Fruit fly (Drosophila melanogaster): ENCODE measurements around the gene CG32572.

CG32572 gene

DNA sequence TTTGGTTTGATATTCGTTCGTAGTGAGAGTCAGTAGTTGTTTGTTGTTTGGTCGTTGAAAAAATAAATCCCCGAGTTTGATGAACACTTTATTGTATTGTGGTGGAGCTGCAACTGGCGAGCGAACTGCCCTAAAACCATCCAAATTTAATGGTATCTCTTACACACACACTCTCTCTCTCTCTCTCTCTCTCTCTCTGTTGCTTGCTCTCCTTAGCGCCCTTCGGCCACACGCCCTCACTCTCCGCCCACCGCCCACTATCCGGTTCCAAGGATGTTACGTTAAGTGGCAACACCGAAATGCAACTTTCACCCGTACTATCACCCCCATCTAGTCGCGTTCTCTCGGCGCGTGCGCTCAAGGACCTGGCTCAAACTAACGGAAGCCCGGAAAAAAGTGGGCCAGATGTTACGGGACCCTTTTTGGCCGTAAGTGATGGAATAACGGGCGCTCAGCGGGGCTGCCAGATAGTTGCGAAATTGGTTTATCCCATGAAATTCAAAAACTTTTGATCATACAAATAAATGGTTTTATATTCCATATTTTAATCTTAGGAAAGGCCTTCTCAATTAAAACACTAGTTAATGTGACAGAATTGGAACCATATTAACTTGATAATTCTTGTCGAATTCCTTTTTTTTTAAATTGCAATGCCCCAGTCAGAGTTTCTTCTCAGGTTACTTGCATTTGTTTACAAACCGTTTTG, 33.4 kb upstream of the CG32572 start (continued):
- TF ChIP-seq BEAF-32 (GFP tag; optimal IDR thresholded peaks at IDR 0.05) (no peak), Med (GFP tag) (peak; percentile 36), CG9437 (GFP tag; optimal IDR thresholded peaks at IDR 0.05) (peak; percentile 15), Opbp (GFP tag; IDR thresholded peaks at IDR 0.05; ENCODE audit: partially characterized antibody) (no peak), esg (GFP tag; conservative IDR thresholded peaks at IDR 0.05) (no peak), CG6689 (GFP tag; IDR thresholded peaks at IDR 0.05) (0 out of 2 replicates have a peak, but pooled peaks have one; percentile 8), CG13123 (GFP tag; optimal IDR thresholded peaks at IDR 0.05) (no peak), CG7372 (GFP tag; IDR thresholded peaks at IDR 0.05) (no peak), gem (tag; optimal IDR thresholded peaks at IDR 0.05) (peak; percentile 7), CG30403 (GFP tag; optimal IDR thresholded peaks at IDR 0.05) (peak; percentile 16), trem (tag; optimal IDR thresholded peaks at IDR 0.05) (no peak), CG9609 (GFP tag; optimal IDR thresholded peaks at IDR 0.05) (no peak), CG15514 (GFP tag; optimal IDR thresholded peaks at IDR 0.05) (peak; percentile 24), CG6272 (GFP tag; IDR thresholded peaks at IDR 0.05) (no peak), Fer1 (GFP tag; optimal IDR thresholded peaks at IDR 0.05) (peak; percentile 33), NK7.1 (GFP tag; optimal IDR thresholded peaks at IDR 0.05) (no peak), CG2116 (GFP tag; optimal IDR thresholded peaks at IDR 0.05) (no peak), CG12659 (GFP tag; optimal IDR thresholded peaks at IDR 0.05) (peak; percentile 2), CG17612 (GFP tag; IDR thresholded peaks at IDR 0.05) (no peak), ind (GFP tag; optimal IDR thresholded peaks at IDR 0.05) (no peak), ab (GFP tag; optimal IDR thresholded peaks at IDR 0.05) (no peak), D19A (tag; optimal IDR thresholded peaks at IDR 0.05) (peak; percentile 9), CG13424 (tag; optimal IDR thresholded peaks at IDR 0.05) (peak; percentile 0), emc (GFP tag; optimal IDR thresholded peaks at IDR 0.05) (no peak), gfzf (GFP tag; optimal IDR thresholded peaks at IDR 0.05) (peak; percentile 13), CG9727 (GFP tag; optimal IDR thresholded peaks at IDR 0.05) (peak; percentile 15), Ets65A (GFP tag) (peak; percentile 76), Kr (GFP tag; optimal IDR thresholded peaks at IDR 0.05) (no peak), CG11695 (GFP tag; IDR thresholded peaks at IDR 0.05) (no peak), CG7556 (GFP tag; optimal IDR thresholded peaks at IDR 0.05) (peak; percentile 3), Meics (GFP tag; optimal IDR thresholded peaks at IDR 0.05) (peak; percentile 1), p53 (GFP tag; optimal IDR thresholded peaks at IDR 0.05) (no peak), Trl (optimal IDR thresholded peaks at IDR 0.05) (peak; percentile 56 to 79), Trl (GFP tag; optimal IDR thresholded peaks at IDR 0.05) (no peak), Dad (GFP tag; optimal IDR thresholded peaks at IDR 0.05) (no peak), Atf6 (GFP tag; IDR thresholded peaks at IDR 0.05) (no peak), CG7839 (tag; optimal IDR thresholded peaks at IDR 0.05) (peak; percentile 5), her (GFP tag; optimal IDR thresholded peaks at IDR 0.05) (no peak), chinmo (GFP tag; IDR thresholded peaks at IDR 0.05; ENCODE audit: partially characterized antibody) (0 out of 4 replicates have a peak, but pooled peaks have one; percentile 25), Sry-δ (GFP tag; optimal IDR thresholded peaks at IDR 0.05) (peak; percentile 15), gce (GFP tag; IDR thresholded peaks at IDR 0.05) (no peak), psq (GFP tag; optimal IDR thresholded peaks at IDR 0.05) (no peak), CG8765 (GFP tag; IDR thresholded peaks at IDR 0.05) (no peak), amos (GFP tag; IDR thresholded peaks at IDR 0.05; ENCODE audit: partially characterized antibody) (no peak), CG18619 (GFP tag; optimal IDR thresholded peaks at IDR 0.05) (no peak), row (GFP tag; IDR thresholded peaks at IDR 0.05) (0 out of 3 replicates have a peak, but pooled peaks have one; percentile 24), Hand (GFP tag; optimal IDR thresholded peaks at IDR 0.05) (no peak), Aef1 (GFP tag; IDR thresholded peaks at IDR 0.05) (no peak), CG17361 (GFP tag; IDR thresholded peaks at IDR 0.05) (0 out of 3 replicates have a peak, but pooled peaks have one; percentile 29), odd (GFP tag; optimal IDR thresholded peaks at IDR 0.05) (no peak)
